Fruit fly (Drosophila melanogaster) whole organism, wandering third instar larva: ENCODE results near the gene Sclp.

Experiments used
- Abd-B ChIP-seq: fragments of >200 bp; optimal IDR thresholded peaks from 2 replicates; lab custom pipeline; 2017; ENCODE audit warnings: missing biosample characterization, missing genetic modification characterization
- CG32264 ChIP-seq: fragments of 200-800 bp; sonication (Bioruptor generic); optimal IDR thresholded peaks from 2 replicates; lab custom pipeline; 2016; ENCODE audit warnings: missing biosample characterization, missing genetic modification characterization
- CG9705 ChIP-seq: fragments of 200-800 bp; sonication (Bioruptor generic); optimal IDR thresholded peaks from 2 replicates; lab custom pipeline; 2018; ENCODE audit warnings: missing biosample characterization, mild to moderate bottlenecking, missing genetic modification characterization
- CrebA ChIP-seq: fragments of 200-800 bp; sonication (Bioruptor generic); optimal IDR thresholded peaks from 2 replicates; lab custom pipeline; 2016; ENCODE audit warnings: missing biosample characterization, mild to moderate bottlenecking, missing genetic modification characterization, borderline replicate concordance
- Dfd ChIP-seq: fragments of >200 bp; optimal IDR thresholded peaks from 2 replicates; lab custom pipeline; 2017; ENCODE audit warnings: missing biosample characterization, missing genetic modification characterization
- Dif ChIP-seq: fragments of 200-275, 200-300 bp; sonication (Bioruptor generic); optimal IDR thresholded peaks from 2 replicates; lab custom pipeline; 2018; ENCODE audit warnings: missing biosample characterization, missing genetic modification characterization; ENCODE audit not compliant: partially characterized antibody
- GATAd ChIP-seq: sonication (Bioruptor generic); optimal IDR thresholded peaks from 2 replicates; lab custom pipeline; 2016; ENCODE audit warnings: missing biosample characterization, missing genetic modification characterization
- HLH106 ChIP-seq: fragments of 200-800 bp; optimal IDR thresholded peaks from 3 replicates; lab custom pipeline; 2019; ENCODE audit warnings: missing biosample characterization, mild to moderate bottlenecking, missing genetic modification characterization, moderate library complexity
- Hnf4 ChIP-seq: fragments of 200-800 bp; sonication (Bioruptor generic); optimal IDR thresholded peaks from 2 replicates; lab custom pipeline; 2016; ENCODE audit warnings: missing biosample characterization, mild to moderate bottlenecking, missing genetic modification characterization
- Hr78 ChIP-seq: fragments of >200 bp; optimal IDR thresholded peaks from 2 replicates; lab custom pipeline; 2017; ENCODE audit warnings: missing biosample characterization, missing genetic modification characterization
- Hr83 ChIP-seq: fragments of 200-300 bp; sonication (Bioruptor generic); optimal IDR thresholded peaks from 2 replicates; lab custom pipeline; 2016; ENCODE audit warnings: missing biosample characterization, mild to moderate bottlenecking, missing genetic modification characterization, moderate library complexity; ENCODE audit not compliant: poor library complexity, severe bottlenecking
- Jra ChIP-seq: sonication (Bioruptor generic); optimal IDR thresholded peaks from 2 replicates; lab custom pipeline; 2016; ENCODE audit warnings: missing biosample characterization, missing genetic modification characterization
- Mio ChIP-seq: sonication (Bioruptor generic); optimal IDR thresholded peaks from 2 replicates; lab custom pipeline; 2016; ENCODE audit warnings: missing biosample characterization, missing genetic modification characterization
- Myc ChIP-seq: fragments of >200 bp; optimal IDR thresholded peaks from 2 replicates; lab custom pipeline; 2017
- N ChIP-seq: fragments of >200 bp; optimal IDR thresholded peaks from 2 replicates; lab custom pipeline; 2018; ENCODE audit warnings: missing biosample characterization, missing external identifiers, missing genetic modification characterization
- OdsH ChIP-seq: fragments of 200-800 bp; sonication (Bioruptor generic); optimal IDR thresholded peaks from 2 replicates; lab custom pipeline; 2016; ENCODE audit warnings: missing biosample characterization, mild to moderate bottlenecking, missing genetic modification characterization
- Rel ChIP-seq, 2 experiments: fragments of 200-800 bp; sonication (Bioruptor generic) in 1 of 2; optimal IDR thresholded peaks; 2 replicates in 1 of 2; 3 replicates in 1 of 2; lab custom pipeline; 2016 to 2019; ENCODE audit warnings: mild to moderate bottlenecking in 2 of 2, missing biosample characterization in 2 of 2, missing genetic modification characterization in 2 of 2, moderate library complexity in 1 of 2
- Sp1 ChIP-seq: fragments of 200-800 bp; sonication (Bioruptor generic); optimal IDR thresholded peaks from 3 replicates; lab custom pipeline; 2019; ENCODE audit warnings: missing biosample characterization, mild to moderate bottlenecking, missing genetic modification characterization, moderate library complexity
- Vsx2 ChIP-seq: fragments of 200-300, 225-300 bp; sonication (Bioruptor generic); optimal IDR thresholded peaks from 2 replicates; lab custom pipeline; 2018; ENCODE audit warnings: missing biosample characterization, missing genetic modification characterization; ENCODE audit not compliant: partially characterized antibody
- br ChIP-seq: fragments of 200-800 bp; sonication (Bioruptor generic); optimal IDR thresholded peaks from 2 replicates; lab custom pipeline; 2016; ENCODE audit warnings: missing biosample characterization, missing genetic modification characterization
- brk ChIP-seq: fragments of 200-800 bp; sonication (Bioruptor generic); optimal IDR thresholded peaks from 2 replicates; lab custom pipeline; 2016; ENCODE audit warnings: missing biosample characterization, mild to moderate bottlenecking, missing genetic modification characterization
- dl ChIP-seq, 2 experiments: fragments of 175-275, 200-275 bp in 1 of 2; fragments of 200-275 bp in 1 of 2; sonication (Bioruptor generic); optimal IDR thresholded peaks; lab custom pipeline; 2018; ENCODE audit warnings: mild to moderate bottlenecking in 2 of 2, missing biosample characterization in 2 of 2, missing genetic modification characterization in 2 of 2, moderate library complexity in 2 of 2; ENCODE audit not compliant: partially characterized antibody in 2 of 2, insufficient read depth in 1 of 2
- dmrt93B ChIP-seq: fragments of 200-800 bp; sonication (Bioruptor generic); optimal IDR thresholded peaks from 2 replicates; lab custom pipeline; 2018; ENCODE audit warnings: missing biosample characterization, mild to moderate bottlenecking, missing genetic modification characterization
- dsf ChIP-seq: sonication (Bioruptor generic); optimal IDR thresholded peaks from 2 replicates; lab custom pipeline; 2016; ENCODE audit warnings: missing biosample characterization, missing genetic modification characterization, borderline replicate concordance
- ey ChIP-seq: fragments of 200-800 bp; sonication (Bioruptor generic); optimal IDR thresholded peaks from 2 replicates; lab custom pipeline; 2016; ENCODE audit warnings: missing biosample characterization, missing genetic modification characterization
- foxo ChIP-seq, 2 experiments: fragments of 200-800 bp; sonication (Bioruptor generic); optimal IDR thresholded peaks; 2 replicates in 1 of 2; 3 replicates in 1 of 2; lab custom pipeline; 2016 to 2017; ENCODE audit warnings: missing biosample characterization in 2 of 2, missing genetic modification characterization in 2 of 2
- fru ChIP-seq: fragments of 200-800 bp; sonication (Bioruptor generic); optimal IDR thresholded peaks from 3 replicates; lab custom pipeline; 2016; ENCODE audit warnings: missing biosample characterization, mild to moderate bottlenecking, missing genetic modification characterization
- h ChIP-seq: fragments of 200-800 bp; sonication (Bioruptor generic); optimal IDR thresholded peaks from 3 replicates; lab custom pipeline; 2016; ENCODE audit warnings: missing biosample characterization, mild to moderate bottlenecking, missing genetic modification characterization
- jim ChIP-seq: fragments of 175-275, 200-325 bp; sonication (Bioruptor generic); optimal IDR thresholded peaks from 2 replicates; lab custom pipeline; 2016; ENCODE audit warnings: missing biosample characterization, mild to moderate bottlenecking, missing genetic modification characterization
- lola ChIP-seq: fragments of >200 bp; optimal IDR thresholded peaks from 2 replicates; lab custom pipeline; 2017; ENCODE audit warnings: missing biosample characterization, missing genetic modification characterization
- pan ChIP-seq: fragments of >200 bp; optimal IDR thresholded peaks from 2 replicates; lab custom pipeline; 2017
- psq ChIP-seq: fragments of 200-800 bp; sonication (Bioruptor generic); optimal IDR thresholded peaks from 3 replicates; lab custom pipeline; 2017; ENCODE audit warnings: missing biosample characterization, mild to moderate bottlenecking, missing genetic modification characterization, moderate library complexity
- rgr ChIP-seq: fragments of 200-800 bp; sonication (Bioruptor generic); optimal IDR thresholded peaks from 3 replicates; lab custom pipeline; 2016; ENCODE audit warnings: missing biosample characterization, mild to moderate bottlenecking, missing genetic modification characterization
- sage ChIP-seq: fragments of 200-800 bp; sonication (Bioruptor generic); optimal IDR thresholded peaks from 2 replicates; lab custom pipeline; 2016; ENCODE audit warnings: missing biosample characterization, mild to moderate bottlenecking, missing genetic modification characterization
- sv ChIP-seq: fragments of 200-800 bp; sonication (Bioruptor generic); optimal IDR thresholded peaks from 3 replicates; lab custom pipeline; 2016; ENCODE audit warnings: missing biosample characterization, missing genetic modification characterization
- tai ChIP-seq: sonication (Bioruptor generic); optimal IDR thresholded peaks from 2 replicates; lab custom pipeline; 2016; ENCODE audit warnings: missing biosample characterization, missing genetic modification characterization
- usp ChIP-seq: fragments of >200 bp; optimal IDR thresholded peaks from 2 replicates; lab custom pipeline; 2017; ENCODE audit warnings: missing biosample characterization, missing genetic modification characterization
- woc ChIP-seq: sonication (Bioruptor generic); optimal IDR thresholded peaks from 2 replicates; lab custom pipeline; 2016; ENCODE audit warnings: missing biosample characterization, mild to moderate bottlenecking, missing genetic modification characterization

Gene Sclp

DNA sequence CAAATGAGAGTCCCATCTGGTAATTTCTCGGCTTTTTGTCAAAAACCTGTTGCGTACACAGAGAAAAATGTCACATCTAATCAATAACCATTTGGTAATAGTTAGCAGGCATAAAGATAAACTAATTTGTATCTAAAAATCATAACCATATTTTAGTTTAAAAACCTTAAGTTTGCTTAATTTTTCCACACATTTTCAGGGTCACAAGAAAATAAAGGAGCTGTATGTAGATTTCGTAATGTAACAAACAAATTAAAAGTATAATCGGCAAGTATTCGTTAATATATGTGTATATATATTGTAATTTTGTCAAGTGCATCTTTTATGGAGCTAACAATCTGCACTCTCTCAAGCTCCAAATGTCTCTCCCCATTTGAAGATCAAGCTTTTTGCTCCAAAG, 3.5 kb downstream of the Sclp start:
- TF ChIP-seq Hnf4 (peak; percentile 77), Hr78 (GFP tag; lab: Kevin White, UChicago) (no peak), dl (GFP tag; optimal IDR thresholded peaks at IDR 0.05; lab: Kevin White, UChicago; ENCODE audit: insufficient read depth in 1 of 2, partially characterized antibody in 2 of 2) (no peak), dmrt93B (GFP tag; lab: Kevin White, UChicago) (peak; percentile 72), Vsx2 (GFP tag; lab: Kevin White, UChicago) (no peak), Jra (GFP tag; lab: Kevin White, UChicago) (peak; percentile 24), sv (GFP tag; lab: Kevin White, UChicago) (peak; percentile 72), jim (no peak), Rel (GFP tag; optimal IDR thresholded peaks at IDR 0.05; lab: Kevin White, UChicago) (no peak), Rel (tag; optimal IDR thresholded peaks at IDR 0.05; lab: Kevin White, UChicago) (peak; percentile 69), ey (peak; percentile 75), usp (GFP tag; lab: Kevin White, UChicago) (no peak), h (GFP tag; lab: Kevin White, UChicago) (peak; percentile 85), Abd-B (GFP tag; lab: Kevin White, UChicago) (no peak), dsf (GFP tag; lab: Kevin White, UChicago) (no peak), brk (GFP tag; lab: Kevin White, UChicago) (peak; percentile 71), psq (GFP tag; lab: Kevin White, UChicago) (peak; percentile 72), CG9705 (GFP tag; lab: Kevin White, UChicago) (peak; percentile 83), OdsH (GFP tag; lab: Kevin White, UChicago) (peak; percentile 87), woc (peak; percentile 69), GATAd (GFP tag; lab: Kevin White, UChicago) (no peak), br (peak; percentile 74), pan (lab: Kevin White, UChicago) (no peak), Dfd (GFP tag; lab: Kevin White, UChicago) (no peak), CrebA (GFP tag; lab: Kevin White, UChicago) (peak; percentile 42), HLH106 (tag; lab: Kevin White, UChicago) (peak; percentile 92), foxo (GFP tag; optimal IDR thresholded peaks at IDR 0.05; lab: Kevin White, UChicago) (peak in 1 of 2 experiments; percentile 85), Dif (GFP tag; lab: Kevin White, UChicago) (no peak), lola (GFP tag; lab: Kevin White, UChicago) (no peak), Hr83 (no peak), CG32264 (GFP tag; lab: Kevin White, UChicago) (peak; percentile 0), tai (no peak), rgr (peak; percentile 81), N (GFP tag; lab: Kevin White, UChicago) (no peak), fru (GFP tag; lab: Kevin White, UChicago) (peak; percentile 85), Sp1 (peak; percentile 93), sage (GFP tag; lab: Kevin White, UChicago) (no peak), Myc (lab: Kevin White, UChicago) (no peak), Mio (no peak)

DNA sequence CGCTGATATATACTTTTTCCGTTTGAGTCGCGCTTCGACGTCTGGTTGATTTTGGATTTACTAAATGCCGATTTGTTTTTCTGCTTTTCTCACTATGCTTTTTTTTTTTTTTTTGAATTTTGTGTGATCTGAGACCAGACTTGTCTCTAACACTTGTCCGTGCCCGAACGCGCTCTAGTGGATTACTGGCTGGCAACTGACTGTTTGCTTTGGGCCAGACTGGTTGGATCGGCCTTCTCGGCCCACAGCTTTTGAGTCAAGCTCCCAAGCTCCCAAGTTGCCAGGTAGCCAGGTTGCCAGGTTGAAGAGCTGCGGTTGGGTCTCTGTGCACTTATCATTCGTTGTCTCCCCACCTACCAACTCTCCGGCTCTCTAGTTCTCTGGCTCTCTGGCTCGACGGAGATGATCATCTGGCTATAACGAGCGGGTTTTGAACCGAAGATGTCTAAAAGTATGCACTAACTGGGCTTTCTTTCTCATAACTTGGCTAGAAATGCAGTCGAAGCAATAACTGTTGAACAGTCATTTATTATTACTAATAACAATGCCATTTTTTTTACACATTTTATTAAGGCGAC, 7.3 kb downstream of the Sclp start, which contains the start of gene pot:
pot (minus strand) TSS at position 205 of the 578 bp plus-strand sequence.
- no peak for TF ChIP-seq OdsH (GFP tag; lab: Kevin White, UChicago)
- peak; percentile 62 for TF ChIP-seq Vsx2 (GFP tag; lab: Kevin White, UChicago)
- TF ChIP-seq GATAd (GFP tag; lab: Kevin White, UChicago): no peak
- peak; percentile 36 for TF ChIP-seq Hr83
- peak in 1 of 2 experiments; percentile 33 for TF ChIP-seq dl (GFP tag; optimal IDR thresholded peaks at IDR 0.05; lab: Kevin White, UChicago; ENCODE audit: insufficient read depth in 1 of 2, partially characterized antibody in 2 of 2)
- no peak for TF ChIP-seq sage (GFP tag; lab: Kevin White, UChicago)
- TF ChIP-seq woc: peak; percentile 14
- no peak for TF ChIP-seq sv (GFP tag; lab: Kevin White, UChicago)
- TF ChIP-seq Dif (GFP tag; lab: Kevin White, UChicago): peak; percentile 18
- TF ChIP-seq Myc (lab: Kevin White, UChicago): peak; percentile 61
- TF ChIP-seq Sp1: no peak
